Worm (Caenorhabditis elegans): ENCODE results near the gene cdk-4.

- no peak for TF ChIP-seq ama-1 (optimal IDR thresholded peaks at IDR 0.05)
- no peak for TF ChIP-seq hmbx-1 (tag; optimal IDR thresholded peaks at IDR 0.05)
- no peak for TF ChIP-seq pes-1 (GFP tag; IDR thresholded peaks at IDR 0.05)
- no peak for TF ChIP-seq sea-1 (GFP tag; conservative IDR thresholded peaks at IDR 0.05)
- TF ChIP-seq F13C5.2 (tag; optimal IDR thresholded peaks at IDR 0.05) = no peak
- TF ChIP-seq B0310.2 (tag; optimal IDR thresholded peaks at IDR 0.05) = no peak
- TF ChIP-seq aly-1 (tag; optimal IDR thresholded peaks at IDR 0.05) = no peak
- TF ChIP-seq ets-7 (tag; optimal IDR thresholded peaks at IDR 0.05) = no peak
- TF ChIP-seq tbx-11 (GFP tag; IDR thresholded peaks at IDR 0.05) = no peak
- TF ChIP-seq tra-4 (tag; optimal IDR thresholded peaks at IDR 0.05) = no peak
- TF ChIP-seq hmg-4 (GFP tag; optimal IDR thresholded peaks at IDR 0.05) = no peak
- TF ChIP-seq flt-1 (GFP tag; IDR thresholded peaks at IDR 0.05) = no peak
Observed at ce11 chrX:13526219-13527218, 7.8 kb upstream of the cdk-4 start.
